Fruit fly (Drosophila melanogaster) Kc167 (cell line): Measurements from ENCODE around the gene Cpr65Eb.

Experiments
- Myc ChIP-seq: fragments of >200 bp; optimal IDR thresholded peaks from 2 replicates; lab custom pipeline; 2017; ENCODE audit warnings: missing external identifiers
- Sin3A ChIP-seq: fragments of >200 bp; optimal IDR thresholded peaks from 2 replicates; lab custom pipeline; 2018; ENCODE audit warnings: missing external identifiers
- h ChIP-seq: fragments of >200 bp; optimal IDR thresholded peaks from 3 replicates; lab custom pipeline; 2018; ENCODE audit warnings: missing external identifiers
- insv ChIP-seq: fragments of >200 bp; optimal IDR thresholded peaks from 3 replicates; lab custom pipeline; 2018; ENCODE audit warnings: missing external identifiers
- psq ChIP-seq: fragments of >200 bp; optimal IDR thresholded peaks from 2 replicates; lab custom pipeline; 2017; ENCODE audit warnings: missing external identifiers
- ttk ChIP-seq: sonication (Bioruptor generic); optimal IDR thresholded peaks from 2 replicates; lab custom pipeline; 2017; ENCODE audit warnings: missing external identifiers

Gene Cpr65Eb

dm6 chr3L:7086558-7087059, 2.0 kb downstream of the Cpr65Eb start, which contains the start of gene Cpr65Ea:
Cpr65Ea (minus strand) TSS chr3L:7086608.
- TF ChIP-seq Sin3A (lab: Kevin White, UChicago) (no peak), h (lab: Kevin White, UChicago) (no peak), psq (no peak), insv (lab: Kevin White, UChicago) (no peak), Myc (no peak), ttk (no peak)

DNA sequence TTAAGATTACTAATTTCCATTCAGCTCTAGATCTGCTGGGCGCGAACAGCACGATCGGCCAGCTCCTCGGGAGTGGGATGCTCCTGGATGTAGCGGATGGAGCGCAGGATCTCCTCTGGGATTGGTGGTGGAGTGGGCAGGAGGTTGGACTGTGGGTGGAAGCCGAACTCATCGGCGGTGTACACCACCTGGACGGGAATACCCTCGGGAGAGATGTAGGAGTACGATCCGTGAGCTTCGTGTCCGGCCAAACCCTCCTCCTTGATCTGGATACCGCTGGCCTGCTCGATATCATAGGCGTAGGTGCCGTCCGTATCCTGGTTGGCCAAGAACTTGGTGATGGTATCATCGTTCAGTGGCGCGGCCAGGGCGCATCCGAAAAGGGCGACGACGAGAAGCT, 2.5 kb downstream of the Cpr65Eb start:
- TF ChIP-seq Myc (no peak), insv (lab: Kevin White, UChicago) (no peak), Sin3A (lab: Kevin White, UChicago) (no peak)

dm6 chr3L:7082168-7082567, 6.4 kb downstream of the Cpr65Eb start:
- no peak for TF ChIP-seq h (lab: Kevin White, UChicago)
- TF ChIP-seq Myc: no peak
- TF ChIP-seq psq: no peak
- no peak for TF ChIP-seq insv (lab: Kevin White, UChicago)
- no peak for TF ChIP-seq ttk
- TF ChIP-seq Sin3A (lab: Kevin White, UChicago): no peak

- TF ChIP-seq psq: no peak
- no peak for TF ChIP-seq Sin3A (lab: Kevin White, UChicago)
- no peak for TF ChIP-seq insv (lab: Kevin White, UChicago)
- no peak for TF ChIP-seq ttk
- TF ChIP-seq Myc: no peak
- TF ChIP-seq h (lab: Kevin White, UChicago): no peak
Observed at dm6 chr3L:7077258-7077657, 11.3 kb downstream of the Cpr65Eb start, which contains the start of gene CG8641. CG8641 (minus strand) TSS chr3L:7077462.

- no peak for TF ChIP-seq Sin3A (lab: Kevin White, UChicago)
- TF ChIP-seq psq: no peak
- TF ChIP-seq Myc: no peak
- no peak for TF ChIP-seq insv (lab: Kevin White, UChicago)
- no peak for TF ChIP-seq ttk
- no peak for TF ChIP-seq h (lab: Kevin White, UChicago)
Observed at dm6 chr3L:7075147-7075546, 13.4 kb downstream of the Cpr65Eb start, which contains the start of gene CG34030. CG34030 (minus strand) TSS chr3L:7075247.

dm6 chr3L:7069099-7069498, 19.5 kb downstream of the Cpr65Eb start, which contains the start of gene CG32391:
CG32391 (minus strand) TSS chr3L:7069199.
- TF ChIP-seq Myc (no peak), Sin3A (lab: Kevin White, UChicago) (no peak), ttk (no peak), insv (lab: Kevin White, UChicago) (no peak), psq (no peak), h (lab: Kevin White, UChicago) (no peak)

- TF ChIP-seq Sin3A (lab: Kevin White, UChicago): no peak
- TF ChIP-seq ttk: no peak
- no peak for TF ChIP-seq h (lab: Kevin White, UChicago)
- no peak for TF ChIP-seq Myc
Observed at dm6 chr3L:7066014-7066413, 22.6 kb downstream of the Cpr65Eb start, which contains the start of gene CG14823. CG14823 (plus strand) TSS chr3L:7066314.

DNA sequence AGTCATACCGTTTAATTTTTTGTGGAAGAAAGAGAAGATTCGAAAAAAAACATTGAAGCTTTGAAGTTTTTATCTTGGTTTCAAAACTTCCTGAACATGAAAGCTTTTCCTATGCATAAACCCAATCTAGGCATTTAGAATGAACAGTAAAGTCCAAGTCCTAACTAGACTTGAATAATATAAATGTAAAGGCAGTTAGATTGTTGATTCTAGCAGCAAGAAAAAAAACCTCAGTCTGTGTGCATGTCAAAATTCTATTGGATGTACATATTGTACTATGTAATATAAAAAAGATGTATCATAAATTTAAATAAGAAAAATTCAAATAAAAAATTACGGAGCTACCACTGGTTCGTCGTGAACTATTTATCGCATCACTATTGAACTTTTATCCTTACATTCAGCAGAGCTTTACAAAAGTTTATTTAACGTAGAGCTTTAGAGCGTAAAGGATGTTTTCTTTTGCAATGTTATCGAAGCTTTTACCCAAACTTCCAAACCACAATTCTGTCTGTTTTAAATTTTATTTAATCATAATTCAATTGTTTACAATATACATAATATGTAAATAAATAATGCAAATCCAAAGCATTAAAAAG, 30.1 kb downstream of the Cpr65Eb start:
- TF ChIP-seq psq (no peak), Myc (no peak), insv (lab: Kevin White, UChicago) (no peak), ttk (no peak), h (lab: Kevin White, UChicago) (no peak), Sin3A (lab: Kevin White, UChicago) (no peak)

DNA sequence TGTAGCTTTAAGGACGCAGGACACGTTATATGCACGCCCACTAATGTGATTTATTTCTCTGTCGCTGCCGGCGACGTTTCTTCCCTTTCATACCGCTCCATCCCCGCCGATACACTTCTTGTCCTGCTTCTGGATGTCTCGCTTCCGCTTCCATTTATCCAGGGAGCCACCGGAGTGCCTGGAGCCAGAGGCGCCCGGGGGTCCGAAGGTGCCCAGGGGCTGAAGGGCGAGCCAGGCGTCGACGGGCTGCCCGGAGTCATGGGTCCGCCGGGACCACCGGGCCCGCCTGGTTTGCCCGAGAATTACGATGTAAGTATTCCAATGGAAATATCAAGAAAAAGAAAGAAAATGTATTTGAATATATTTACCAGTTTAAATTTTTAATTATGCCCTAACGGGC, 50.7 kb downstream of the Cpr65Eb start:
- TF ChIP-seq psq (no peak), Myc (no peak), ttk (no peak), h (lab: Kevin White, UChicago) (no peak), insv (lab: Kevin White, UChicago) (no peak), Sin3A (lab: Kevin White, UChicago) (no peak)
